Fruit fly (Drosophila melanogaster): ENCODE results near the gene Npc2d.

The Npc2d gene

dm6 chr3R:10042664-10043372 is 13.1 kb downstream of the Npc2d start, which contains the start of the genes Mical and CG3909 (continued):
- TF ChIP-seq jigr1 (GFP tag; IDR thresholded peaks at IDR 0.05) (peak; percentile 50; the same call in 2 of the 3 replicates), CG10321 (GFP tag; IDR thresholded peaks at IDR 0.05) (peak; percentile 43; the same call in 1 of the 2 replicates), lab (GFP tag; optimal IDR thresholded peaks at IDR 0.05) (peak; percentile 84), Camta (GFP tag; optimal IDR thresholded peaks at IDR 0.05) (no peak), CG11695 (GFP tag; IDR thresholded peaks at IDR 0.05) (peak; percentile 90), Gug (GFP tag; IDR thresholded peaks at IDR 0.05) (peak; percentile 77; the same call in 3 of the 4 replicates), sna (GFP tag; IDR thresholded peaks at IDR 0.05; ENCODE audit: partially characterized antibody) (peak; percentile 42; the same call in 1 of the 2 replicates), sug (tag; optimal IDR thresholded peaks at IDR 0.05) (peak; percentile 87), CG7839 (tag; optimal IDR thresholded peaks at IDR 0.05) (peak; percentile 90), CG3995 (GFP tag; optimal IDR thresholded peaks at IDR 0.05) (no peak), HmgD (GFP tag; optimal IDR thresholded peaks at IDR 0.05) (no peak), MTF-1 (GFP tag; optimal IDR thresholded peaks at IDR 0.05; ENCODE audit: borderline replicate concordance) (peak; percentile 84), odd (GFP tag; optimal IDR thresholded peaks at IDR 0.05) (peak; percentile 28), CG3726 (GFP tag; IDR thresholded peaks at IDR 0.05) (peak; percentile 81; the same call in 2 of the 3 replicates), Ssrp (tag; optimal IDR thresholded peaks at IDR 0.05) (peak; percentile 83), disco-r (GFP tag; optimal IDR thresholded peaks at IDR 0.05) (no peak), BtbVII (GFP tag; optimal IDR thresholded peaks at IDR 0.05) (peak; percentile 60), BEAF-32 (GFP tag; optimal IDR thresholded peaks at IDR 0.05) (peak; percentile 28), peb (GFP tag; IDR thresholded peaks at IDR 0.05) (peak; percentile 50; the same call in 1 of the 2 replicates), CG18764 (GFP tag; optimal IDR thresholded peaks at IDR 0.05) (peak; percentile 79), Mad (GFP tag; optimal IDR thresholded peaks at IDR 0.05) (peak; percentile 9), bsh (GFP tag; optimal IDR thresholded peaks at IDR 0.05) (peak in 1 of 2 experiments; percentile 83), Dp (GFP tag; optimal IDR thresholded peaks at IDR 0.05) (peak; percentile 34), az2 (GFP tag; optimal IDR thresholded peaks at IDR 0.05) (peak; percentile 86), Sry-δ (GFP tag; optimal IDR thresholded peaks at IDR 0.05) (peak; percentile 29), CG3281 (GFP tag; optimal IDR thresholded peaks at IDR 0.05) (peak; percentile 70), toy (GFP tag; IDR thresholded peaks at IDR 0.05) (peak; percentile 77; the same call in 1 of the 2 replicates), CG9727 (GFP tag; optimal IDR thresholded peaks at IDR 0.05) (peak; percentile 77), zfh1 (GFP tag; IDR thresholded peaks at IDR 0.05) (peak; percentile 89), pros (GFP tag; optimal IDR thresholded peaks at IDR 0.05) (no peak), CG11085 (GFP tag; IDR thresholded peaks at IDR 0.05) (peak; percentile 89), Doc3 (GFP tag; IDR thresholded peaks at IDR 0.05; ENCODE audit: partially characterized antibody) (no peak), Six4 (GFP tag; optimal IDR thresholded peaks at IDR 0.05) (peak; percentile 84), Dfd (GFP tag; optimal IDR thresholded peaks at IDR 0.05) (no peak), gem (tag; optimal IDR thresholded peaks at IDR 0.05) (peak; percentile 95), Max (GFP tag; optimal IDR thresholded peaks at IDR 0.05) (peak; percentile 31), abd-A (tag; optimal IDR thresholded peaks at IDR 0.05) (no peak), CG34422 (GFP tag; IDR thresholded peaks at IDR 0.05) (peak; percentile 92), Vsx1 (GFP tag; optimal IDR thresholded peaks at IDR 0.05) (peak; percentile 96), ci (GFP tag; IDR thresholded peaks at IDR 0.05) (peak; percentile 70), Abd-B (GFP tag; optimal IDR thresholded peaks at IDR 0.05) (peak; percentile 81), E2f1 (GFP tag; IDR thresholded peaks at IDR 0.05) (peak; percentile 93), CG34224 (GFP tag; IDR thresholded peaks at IDR 0.05; ENCODE audit: partially characterized antibody) (peak; percentile 61; the same call in 2 of the 3 replicates), CG42726 (GFP tag; IDR thresholded peaks at IDR 0.05; ENCODE audit: partially characterized antibody) (peak; percentile 51; the same call in 1 of the 2 replicates), Deaf1 (tag; optimal IDR thresholded peaks at IDR 0.05) (peak; percentile 84), CG4328 (GFP tag; optimal IDR thresholded peaks at IDR 0.05) (peak; percentile 69), chif (GFP tag; optimal IDR thresholded peaks at IDR 0.05) (peak in 1 of 2 experiments; percentile 10), CG16815 (GFP tag; optimal IDR thresholded peaks at IDR 0.05) (peak; percentile 66)
